Worm (Caenorhabditis elegans): ENCODE measurements around the gene Y66D12A.16.

- TF ChIP-seq med-1 (GFP tag; optimal IDR thresholded peaks at IDR 0.05; ENCODE audit: insufficient read depth) (no peak), flt-1 (GFP tag; IDR thresholded peaks at IDR 0.05) (no peak), klf-2 (GFP tag; conservative IDR thresholded peaks at IDR 0.05) (no peak), ref-1 (GFP tag; conservative IDR thresholded peaks at IDR 0.05) (no peak), cog-1 (tag; optimal IDR thresholded peaks at IDR 0.05) (no peak)
These were observed 13.2 kb upstream of the Y66D12A.16 start for ce11 chrIII:11510120-11510519.

Measured in whole organism, midembryonic.